Worm (Caenorhabditis elegans) whole organism, L3 larva: Measurements from ENCODE around the gene srt-43.

Experiments used
- aly-2 ChIP-seq: fragments of 150-350 bp; optimal IDR thresholded peaks from 2 replicates; lab custom pipeline; 2014; ENCODE audit warnings: missing biosample characterization, missing genetic modification characterization
- ama-1 ChIP-seq: fragments of 150-350 bp; optimal IDR thresholded peaks from 2 replicates; lab custom pipeline; 2018
- ceh-28 ChIP-seq: fragments of 150-350 bp; optimal IDR thresholded peaks from 2 replicates; lab custom pipeline; 2014; ENCODE audit warnings: missing biosample characterization, missing genetic modification reagents, missing genetic modification characterization
- ceh-82 ChIP-seq: fragments of 150-350 bp; optimal IDR thresholded peaks from 2 replicates; lab custom pipeline; 2014; ENCODE audit warnings: missing biosample characterization, missing genetic modification characterization
- elt-2 ChIP-seq: sonication (generic microtip); optimal IDR thresholded peaks from 2 replicates; lab custom pipeline; 2016; ENCODE audit warnings: missing genetic modification reagents, mild to moderate bottlenecking, missing genetic modification characterization, missing compliant biosample characterization
- mdl-1 ChIP-seq: fragments of 150-350 bp; optimal IDR thresholded peaks from 2 replicates; lab custom pipeline; 2014; ENCODE audit warnings: missing biosample characterization, missing genetic modification characterization
- nhr-11 ChIP-seq: fragments of 150-350 bp; optimal IDR thresholded peaks from 2 replicates; lab custom pipeline; 2014; ENCODE audit warnings: missing biosample characterization, missing genetic modification characterization
- nhr-237 ChIP-seq: fragments of 150-350 bp; optimal IDR thresholded peaks from 2 replicates; lab custom pipeline; 2014; ENCODE audit warnings: missing biosample characterization, missing genetic modification characterization
- nhr-77 ChIP-seq: fragments of 150-350 bp; optimal IDR thresholded peaks from 2 replicates; lab custom pipeline; 2014; ENCODE audit warnings: missing biosample characterization, missing genetic modification characterization
- pha-4 ChIP-seq: fragments of 150-350 bp; optimal IDR thresholded peaks from 2 replicates; lab custom pipeline; 2014; ENCODE audit warnings: missing biosample characterization, missing genetic modification reagents, missing genetic modification characterization
- snpc-4 ChIP-seq: fragments of 150-350 bp; optimal IDR thresholded peaks from 2 replicates; lab custom pipeline; 2014; ENCODE audit warnings: missing biosample characterization, missing genetic modification characterization
- tbx-2 ChIP-seq: sonication (generic microtip); optimal IDR thresholded peaks from 2 replicates; lab custom pipeline; 2016; ENCODE audit warnings: mild to moderate bottlenecking, missing genetic modification characterization, missing compliant biosample characterization
- unc-39 ChIP-seq: sonication (generic microtip); optimal IDR thresholded peaks from 4 replicates; lab custom pipeline; 2017; ENCODE audit warnings: missing biosample characterization, missing genetic modification characterization
- zag-1 ChIP-seq: fragments of 150-350 bp; optimal IDR thresholded peaks from 2 replicates; lab custom pipeline; 2014; ENCODE audit warnings: missing biosample characterization, missing genetic modification characterization

DNA sequence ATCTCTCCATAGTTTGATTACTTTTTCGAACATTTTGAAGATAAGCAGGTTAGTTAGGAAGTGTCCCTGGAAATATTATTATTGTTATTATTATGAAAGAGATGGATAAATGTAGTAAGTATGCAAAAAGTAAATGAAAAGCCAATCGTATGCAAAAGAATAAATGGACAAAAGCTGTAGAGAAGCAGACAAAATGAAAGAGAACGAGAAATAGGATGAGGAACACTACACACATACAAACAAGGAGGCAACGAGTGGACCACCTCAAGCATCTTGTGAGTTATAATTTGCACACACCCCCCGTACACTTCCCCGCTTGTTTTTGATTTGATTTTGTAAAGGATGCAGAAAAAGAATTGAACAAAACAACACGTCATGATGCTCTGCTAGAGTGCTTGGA is 42.1 kb downstream of the srt-43 start, which contains the start of gene ZC443.2:
- TF ChIP-seq ceh-82 (no peak), elt-2 (tag; lab: Kevin White, UChicago) (no peak), unc-39 (tag; lab: Kevin White, UChicago) (no peak), mdl-1 (no peak), nhr-77 (tag; lab: Kevin White, UChicago) (no peak), ama-1 (lab: Kevin White, UChicago) (no peak), zag-1 (no peak), nhr-11 (tag; lab: Kevin White, UChicago) (no peak), ceh-28 (tag; lab: Kevin White, UChicago) (no peak), aly-2 (no peak), tbx-2 (tag; lab: Kevin White, UChicago) (no peak), snpc-4 (tag; lab: Kevin White, UChicago) (no peak), pha-4 (tag; lab: Kevin White, UChicago) (no peak), nhr-237 (no peak)
